Worm (Caenorhabditis elegans) whole organism, L4/young adult: ENCODE measurements around the gene K06H6.5.

Source experiments
- W03F9.2 ChIP-seq: fragments of 150-350 bp; optimal IDR thresholded peaks from 2 replicates; lab custom pipeline; 2014; ENCODE audit warnings: missing biosample characterization, missing genetic modification characterization
- dao-5 ChIP-seq: sonication (generic microtip); optimal IDR thresholded peaks from 2 replicates; lab custom pipeline; 2016; ENCODE audit warnings: missing genotype, missing genetic modification characterization, moderate library complexity, missing compliant biosample characterization
- him-1 ChIP-seq: sonication (generic microtip); optimal IDR thresholded peaks from 2 replicates; lab custom pipeline; 2016; ENCODE audit warnings: missing genotype, missing genetic modification reagents, missing genetic modification characterization, missing compliant biosample characterization

Gene K06H6.5

ce11 chrV:576070-576469, at the start of gene K06H6.5:
Gene K06H6.5 (plus strand): TSS chrV:576370.
- TF ChIP-seq W03F9.2, result no peak
- TF ChIP-seq dao-5 (tag; lab: Kevin White, UChicago), result no peak
- TF ChIP-seq him-1 (tag; lab: Kevin White, UChicago), result no peak

DNA sequence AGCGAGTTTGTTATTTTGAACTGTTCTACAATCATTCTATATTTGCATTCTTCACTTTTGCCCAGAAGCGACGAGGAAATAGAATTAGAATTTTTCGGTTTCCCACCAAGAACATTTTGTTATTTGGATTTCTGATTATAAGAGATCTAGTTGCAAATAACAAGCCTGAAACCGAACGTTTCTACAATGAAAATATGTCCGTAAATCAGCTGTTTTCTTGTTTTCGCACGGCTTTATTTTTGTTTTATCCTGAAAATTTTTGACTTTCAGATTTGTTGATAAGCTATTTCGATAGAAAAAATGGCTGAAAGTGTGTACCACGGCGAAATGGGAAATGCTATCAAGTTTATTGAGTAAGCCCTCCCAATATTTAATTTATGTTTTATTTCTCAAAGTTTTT, 48.6 kb upstream of the K06H6.5 start, which contains the start of gene srw-108:
TSS of gene srw-108 (plus strand) at position 301 of the 400 bp plus-strand sequence.
- TF ChIP-seq him-1 (tag; lab: Kevin White, UChicago) (no peak), W03F9.2 (no peak), dao-5 (tag; lab: Kevin White, UChicago) (no peak)

- no peak for TF ChIP-seq dao-5 (tag; lab: Kevin White, UChicago)
- no peak for TF ChIP-seq him-1 (tag; lab: Kevin White, UChicago)
- TF ChIP-seq W03F9.2, result no peak
These were observed 44.1 kb upstream of the K06H6.5 start, which contains the start of gene nhr-58 for ce11 chrV:532046-532445. Gene nhr-58 (plus strand): TSS chrV:532259.

ce11 chrV:534176-534575, 42.0 kb upstream of the K06H6.5 start, which contains the start of gene nhr-132:
Gene nhr-132 (plus strand): TSS chrV:534446.
- TF ChIP-seq W03F9.2 (no peak), him-1 (tag; lab: Kevin White, UChicago) (no peak), dao-5 (tag; lab: Kevin White, UChicago) (no peak)

DNA sequence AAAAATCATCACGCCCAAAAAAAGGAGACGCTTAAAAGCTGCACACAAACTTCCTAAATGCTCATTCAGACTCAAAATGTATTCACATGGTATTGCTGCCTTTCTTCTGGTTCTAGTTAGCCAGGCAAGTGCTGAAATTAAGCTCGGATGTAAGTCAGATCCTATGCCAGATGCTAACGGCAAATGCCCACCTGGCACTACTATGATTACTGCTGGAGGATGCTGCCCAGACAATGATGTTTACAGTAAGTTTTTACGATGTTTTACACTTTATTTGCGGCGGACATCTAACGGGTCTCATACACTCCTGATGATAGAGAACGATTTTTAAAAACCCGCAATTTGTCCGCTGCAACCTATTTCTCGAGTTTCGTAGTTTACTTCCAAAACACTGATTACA, 39.6 kb upstream of the K06H6.5 start, which contains the start of gene C14C6.5:
TSS of gene C14C6.5 (plus strand) at position 58 of the 400 bp plus-strand sequence.
- TF ChIP-seq dao-5 (tag; lab: Kevin White, UChicago) (no peak), W03F9.2 (no peak), him-1 (tag; lab: Kevin White, UChicago) (no peak)

DNA sequence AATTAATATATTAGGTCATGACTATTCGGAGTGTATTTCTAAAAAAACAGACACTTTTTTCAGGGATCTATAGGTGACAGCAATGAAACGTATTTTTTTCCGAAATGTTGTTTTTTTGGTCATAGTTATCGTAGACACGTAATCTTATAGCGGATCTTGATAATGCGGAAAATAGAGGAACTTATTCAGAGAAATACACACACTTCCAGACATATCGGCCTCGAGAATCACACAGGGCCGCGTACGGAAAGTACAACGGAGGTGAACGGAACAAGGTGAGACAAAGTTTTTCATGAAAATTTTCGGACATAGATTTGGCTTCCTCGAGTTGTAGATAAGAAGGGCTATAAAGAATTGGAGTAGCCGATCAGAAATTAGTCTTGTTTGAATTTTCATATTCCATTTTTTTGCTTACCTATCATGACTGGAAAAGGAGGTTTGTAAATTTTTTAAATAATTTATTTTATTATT, 37.1 kb upstream of the K06H6.5 start, which contains the start of gene nhr-155:
TSS of gene nhr-155 (plus strand) at position 421 of the 471 bp plus-strand sequence.
- TF ChIP-seq him-1 (tag; lab: Kevin White, UChicago) (no peak), W03F9.2 (no peak), dao-5 (tag; lab: Kevin White, UChicago) (no peak)

ce11 chrV:541470-541869, 34.7 kb upstream of the K06H6.5 start:
- TF ChIP-seq dao-5 (tag; lab: Kevin White, UChicago) (no peak), W03F9.2 (no peak), him-1 (tag; lab: Kevin White, UChicago) (no peak)

DNA sequence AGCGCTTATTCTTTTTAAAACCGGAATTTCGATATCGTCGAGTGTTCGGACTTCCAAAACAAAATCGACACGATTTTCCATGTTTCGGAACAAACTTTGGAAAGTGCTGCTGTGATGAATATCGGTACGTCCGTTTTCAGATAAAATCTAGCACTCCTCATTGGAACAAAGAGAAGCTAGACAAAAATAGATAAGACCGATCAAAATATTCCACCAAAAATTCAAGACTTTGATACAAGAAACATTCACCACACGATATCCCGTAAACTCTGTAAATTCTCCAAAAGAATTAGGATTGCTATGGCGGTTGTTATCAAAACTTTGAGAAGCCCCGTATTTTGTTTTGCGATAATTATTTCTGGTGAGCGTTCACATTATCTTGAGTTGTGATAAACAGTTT, 33.0 kb upstream of the K06H6.5 start, which contains the start of gene C14C6.3:
TSS of gene C14C6.3 (plus strand) at position 301 of the 400 bp plus-strand sequence.
- TF ChIP-seq W03F9.2 (no peak), dao-5 (tag; lab: Kevin White, UChicago) (no peak), him-1 (tag; lab: Kevin White, UChicago) (no peak)

- TF ChIP-seq him-1 (tag; lab: Kevin White, UChicago) (no peak), dao-5 (tag; lab: Kevin White, UChicago) (no peak), W03F9.2 (no peak)
These were observed 28.2 kb upstream of the K06H6.5 start, which contains the start of gene C14C6.6 for ce11 chrV:547980-548379. Gene C14C6.6 (minus strand): TSS chrV:548080.

DNA sequence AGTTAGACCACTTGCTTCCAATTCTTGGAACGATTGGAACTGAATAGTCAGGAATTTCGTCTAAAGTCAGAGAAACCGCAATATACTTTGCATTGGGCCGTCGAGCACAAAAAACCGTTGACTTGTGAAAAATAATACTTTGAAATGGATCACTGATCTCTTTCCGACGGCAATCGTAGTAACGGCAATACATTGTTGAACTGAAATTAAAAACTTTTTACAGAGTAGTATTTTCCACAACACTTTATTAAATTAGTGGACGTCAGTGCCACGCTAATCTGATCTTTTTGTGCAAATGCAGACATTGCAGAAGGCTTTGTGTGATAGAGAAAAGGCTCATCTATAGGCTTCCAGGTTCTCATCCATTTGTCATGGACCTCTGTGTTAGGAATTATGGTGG, 23.8 kb upstream of the K06H6.5 start:
- TF ChIP-seq dao-5 (tag; lab: Kevin White, UChicago) (no peak), W03F9.2 (no peak), him-1 (tag; lab: Kevin White, UChicago) (no peak)

DNA sequence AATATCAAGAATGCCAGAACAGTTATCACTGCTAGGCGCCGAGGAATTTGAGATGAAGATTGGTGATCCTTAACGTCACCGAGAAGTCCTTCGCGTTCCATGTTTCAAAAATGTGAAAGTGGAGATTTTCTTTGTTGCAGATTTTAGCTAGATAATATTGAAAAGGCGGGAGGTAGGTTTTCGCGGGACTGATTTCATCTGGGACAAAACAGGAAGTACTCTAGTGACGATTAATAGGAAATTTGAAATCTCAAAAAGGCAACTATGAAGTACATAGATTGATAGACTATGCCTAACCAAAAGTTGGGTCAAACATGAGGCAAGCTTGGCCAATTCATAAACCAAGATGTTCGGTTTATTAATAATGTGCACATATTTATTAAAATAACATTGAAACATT, 23.1 kb upstream of the K06H6.5 start, which contains the start of gene C14C6.8:
TSS of gene C14C6.8 (minus strand) at position 101 of the 400 bp plus-strand sequence.
- TF ChIP-seq W03F9.2 (no peak), dao-5 (tag; lab: Kevin White, UChicago) (no peak)

- TF ChIP-seq dao-5 (tag; lab: Kevin White, UChicago), result no peak
- TF ChIP-seq W03F9.2, result no peak
- no peak for TF ChIP-seq him-1 (tag; lab: Kevin White, UChicago)
These were observed 20.1 kb upstream of the K06H6.5 start, which contains the start of gene srx-8 for ce11 chrV:556055-556454. Gene srx-8 (minus strand): TSS chrV:556155.

ce11 chrV:559940-560339, 16.2 kb upstream of the K06H6.5 start, which contains the start of gene srx-7:
Gene srx-7 (plus strand): TSS chrV:560195.
- TF ChIP-seq him-1 (tag; lab: Kevin White, UChicago) (no peak), dao-5 (tag; lab: Kevin White, UChicago) (no peak), W03F9.2 (no peak)

ce11 chrV:562834-563233, 13.3 kb upstream of the K06H6.5 start, which contains the start of gene C14C6.2:
Gene C14C6.2 (plus strand): TSS chrV:563134.
- no peak for TF ChIP-seq W03F9.2
- TF ChIP-seq him-1 (tag; lab: Kevin White, UChicago), result no peak
- TF ChIP-seq dao-5 (tag; lab: Kevin White, UChicago), result no peak
